Fruit fly (Drosophila melanogaster) ovary, adult (tissue): ENCODE results near the gene Naa20A.

Source experiments
- CG17801 ChIP-seq: fragments of 200-800 bp; optimal IDR thresholded peaks from 2 replicates; lab custom pipeline; 2019; ENCODE audit warnings: missing biosample characterization, mild to moderate bottlenecking, missing genetic modification characterization, moderate library complexity; ENCODE audit not compliant: partially characterized antibody

Gene Naa20A

dm6 chrX:19622924-19623323 is at the start of gene Naa20A, which contains the start of gene MKP-4:
Gene Naa20A (minus strand): TSS chrX:19623074.
Gene MKP-4 (plus strand): TSS chrX:19623114.
- TF ChIP-seq CG17801 = no peak

dm6 chrX:19668405-19668804 is 45.5 kb upstream of the Naa20A start:
- peak; percentile 93 for TF ChIP-seq CG17801

dm6 chrX:19667444-19668104 is 44.7 kb upstream of the Naa20A start:
- no peak for TF ChIP-seq CG17801

- TF ChIP-seq CG17801 = peak; percentile 69
Measured at dm6 chrX:19666991-19667409, 44.1 kb upstream of the Naa20A start, which contains the start of gene Zw. Gene Zw (plus strand): TSS chrX:19667252.

- peak; percentile 13 for TF ChIP-seq CG17801
Measured at dm6 chrX:19665684-19666141, 42.8 kb upstream of the Naa20A start.

dm6 chrX:19663859-19664728 is 41.2 kb upstream of the Naa20A start, which contains the start of the genes CG14223 and Ssu72:
Gene CG14223 (minus strand): TSS chrX:19663971.
Gene Ssu72 (plus strand): TSS chrX:19664561.
- TF ChIP-seq CG17801 = no peak

dm6 chrX:19663196-19663858 is 40.5 kb upstream of the Naa20A start:
- TF ChIP-seq CG17801 = no peak

dm6 chrX:19662583-19663195 is 39.8 kb upstream of the Naa20A start:
- peak; percentile 48 for TF ChIP-seq CG17801

dm6 chrX:19651757-19652419 is 29.0 kb upstream of the Naa20A start, which contains the start of the genes Ranbp21 and Elys:
Gene Ranbp21 (minus strand): TSS chrX:19652269.
Gene Elys (plus strand): TSS chrX:19652305.
- peak; percentile 13 for TF ChIP-seq CG17801

- no peak for TF ChIP-seq CG17801
Measured at dm6 chrX:19645873-19646541, 23.1 kb upstream of the Naa20A start, which contains the start of gene Arp10. Gene Arp10 (minus strand): TSS chrX:19646176.

dm6 chrX:19642819-19643504 is 20.1 kb upstream of the Naa20A start, which contains the start of the genes CG12237 and Sec61gamma:
Gene CG12237 (minus strand): TSS chrX:19642869.
Gene Sec61gamma (plus strand): TSS chrX:19643327.
- TF ChIP-seq CG17801 = peak; percentile 45

- no peak for TF ChIP-seq CG17801
Measured at dm6 chrX:19640707-19641248, 17.9 kb upstream of the Naa20A start.

dm6 chrX:19638328-19638940 is 15.6 kb upstream of the Naa20A start, which contains the start of gene Rcd-1:
Gene Rcd-1 (plus strand): TSS chrX:19638767.
- TF ChIP-seq CG17801 = no peak
